Worm (Caenorhabditis elegans) whole organism, L4 larva: Measurements from ENCODE around the gene Y54G2A.40.

Experiments
- egl-27 ChIP-seq: sonication (generic microtip); optimal IDR thresholded peaks from 3 replicates; lab custom pipeline; 2017; ENCODE audit warnings: missing biosample characterization, missing genetic modification reagents, missing genetic modification characterization
- lin-38 ChIP-seq: fragments of 200-800 bp; sonication (Bioruptor generic); IDR thresholded peaks from 2 replicates; pipeline ENCODE4 v1.3.6; 2022; ENCODE audit warnings: missing genetic modification reagents, missing genetic modification characterization, missing compliant biosample characterization
- lin-39 ChIP-seq: fragments of 150-350 bp; optimal IDR thresholded peaks from 2 replicates; lab custom pipeline; 2014; ENCODE audit warnings: missing biosample characterization, missing genetic modification reagents, missing genetic modification characterization
- nhr-11 ChIP-seq: fragments of 150-350 bp; optimal IDR thresholded peaks from 2 replicates; lab custom pipeline; 2014; ENCODE audit warnings: missing biosample characterization, missing genetic modification characterization
- nhr-111 ChIP-seq: fragments of 200-800 bp; sonication (Bioruptor generic); optimal IDR thresholded peaks from 2 replicates; lab custom pipeline; 2018; ENCODE audit warnings: mild to moderate bottlenecking, missing genetic modification characterization, missing compliant biosample characterization
- skn-1 ChIP-seq: fragments of 150-350 bp; optimal IDR thresholded peaks from 2 replicates; lab custom pipeline; 2014; ENCODE audit warnings: missing biosample characterization, missing genetic modification characterization

DNA sequence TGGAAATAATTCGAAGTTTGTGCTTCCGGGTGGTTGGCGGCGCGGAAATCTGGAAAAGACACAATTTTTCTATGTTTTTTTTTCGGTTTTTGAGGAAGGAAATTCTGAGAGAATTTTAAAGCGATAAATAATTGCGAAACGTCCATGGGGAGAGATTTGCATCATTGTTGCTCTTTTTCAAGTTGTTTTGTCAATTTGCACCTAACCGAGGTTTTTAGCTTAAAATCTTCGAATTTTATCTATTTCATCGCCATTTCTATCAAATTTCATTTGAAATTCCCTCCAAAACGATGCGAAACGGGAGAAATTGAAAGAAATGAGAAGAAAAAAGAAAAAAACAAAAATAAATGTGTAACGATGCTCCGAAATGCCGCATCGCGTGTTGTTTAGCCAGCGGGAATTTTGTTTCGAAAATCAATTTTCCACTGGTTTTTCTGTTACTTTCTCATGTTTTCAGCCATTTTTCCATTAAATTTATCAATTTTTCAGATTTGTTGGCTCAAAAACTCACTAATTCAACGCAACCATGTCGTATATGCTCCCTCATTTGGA, 44.2 kb downstream of the Y54G2A.40 start, which contains the start of the genes nprt-1 and dib-1:
- TF ChIP-seq skn-1: no peak
- no peak for TF ChIP-seq nhr-11 (tag; lab: Kevin White, UChicago)
- peak; percentile 45; the same call in 1 of the 2 replicates for TF ChIP-seq lin-38 (GFP tag; lab: Robert Waterston, UW)
- TF ChIP-seq egl-27 (tag; lab: Kevin White, UChicago): no peak
- no peak for TF ChIP-seq nhr-111 (GFP tag; lab: Kevin White, UChicago)
- TF ChIP-seq lin-39 (tag; lab: Kevin White, UChicago): no peak
